Fruit fly (Drosophila melanogaster): ENCODE data around the gene CG7330.
A peak's percentile ranks its signal among the peaks of the same experiment; 100 is the strongest.

Gene CG7330

dm6 chr3L:18114038-18114926 lies 34.4 kb upstream of the CG7330 start (continued):
- no peak for TF ChIP-seq CG10565 (GFP tag; optimal IDR thresholded peaks at IDR 0.05)
- TF ChIP-seq CG7357 (GFP tag; IDR thresholded peaks at IDR 0.05): no peak
- TF ChIP-seq CG31224 (GFP tag; IDR thresholded peaks at IDR 0.05): 0 out of 2 replicates have a peak, but pooled peaks have one; percentile 15
- TF ChIP-seq CG15514 (GFP tag; optimal IDR thresholded peaks at IDR 0.05): peak; percentile 87
- no peak for TF ChIP-seq yki (optimal IDR thresholded peaks at IDR 0.05)
- no peak for TF ChIP-seq fu2 (GFP tag; optimal IDR thresholded peaks at IDR 0.05)
- TF ChIP-seq Eip74EF (GFP tag; optimal IDR thresholded peaks at IDR 0.05): peak in 1 of 2 experiments; percentile 66
- peak; percentile 87 for TF ChIP-seq CG13894 (tag; optimal IDR thresholded peaks at IDR 0.05)
- TF ChIP-seq CoRest (tag; optimal IDR thresholded peaks at IDR 0.05): peak; percentile 64
- TF ChIP-seq CG15011 (GFP tag; optimal IDR thresholded peaks at IDR 0.05): peak; percentile 24
- no peak for TF ChIP-seq sob (GFP tag; IDR thresholded peaks at IDR 0.05)
- TF ChIP-seq H15 (GFP tag; IDR thresholded peaks at IDR 0.05): peak; percentile 70
- TF ChIP-seq Sox100B (GFP tag; optimal IDR thresholded peaks at IDR 0.05): peak; percentile 56
- peak; percentile 76 for TF ChIP-seq Sox102F (GFP tag; optimal IDR thresholded peaks at IDR 0.05)
- TF ChIP-seq CG12219 (GFP tag; optimal IDR thresholded peaks at IDR 0.05): peak; percentile 49
- TF ChIP-seq Camta (GFP tag; optimal IDR thresholded peaks at IDR 0.05): peak; percentile 22
- TF ChIP-seq CG33213 (GFP tag; optimal IDR thresholded peaks at IDR 0.05): peak; percentile 7
- peak; percentile 27 for TF ChIP-seq eyg (GFP tag; optimal IDR thresholded peaks at IDR 0.05)
- TF ChIP-seq Dbx (GFP tag; IDR thresholded peaks at IDR 0.05): peak; percentile 66
- peak; percentile 6 for TF ChIP-seq CG4328 (GFP tag; optimal IDR thresholded peaks at IDR 0.05)
- peak; percentile 19 for TF ChIP-seq ewg (GFP tag; optimal IDR thresholded peaks at IDR 0.05)
- TF ChIP-seq repo (GFP tag; optimal IDR thresholded peaks at IDR 0.05): no peak
- peak; percentile 74 for TF ChIP-seq onecut (GFP tag; IDR thresholded peaks at IDR 0.05)
- TF ChIP-seq Hr3 (GFP tag; optimal IDR thresholded peaks at IDR 0.05): peak; percentile 33
- peak; percentile 50 for TF ChIP-seq Ssrp (tag; optimal IDR thresholded peaks at IDR 0.05)
- TF ChIP-seq ken (GFP tag; IDR thresholded peaks at IDR 0.05): 0 out of 3 replicates have a peak, but pooled peaks have one; percentile 15
- TF ChIP-seq slou (GFP tag; optimal IDR thresholded peaks at IDR 0.05): no peak
- TF ChIP-seq CG17568 (GFP tag; optimal IDR thresholded peaks at IDR 0.05): no peak
- peak; percentile 63 for TF ChIP-seq CG12391 (tag; optimal IDR thresholded peaks at IDR 0.05)
- TF ChIP-seq CG11504 (tag; optimal IDR thresholded peaks at IDR 0.05): peak; percentile 73
- no peak for TF ChIP-seq lilli (GFP tag; optimal IDR thresholded peaks at IDR 0.05)
- peak; percentile 13 for TF ChIP-seq CG17829 (tag; optimal IDR thresholded peaks at IDR 0.05)
- TF ChIP-seq Side (GFP tag; optimal IDR thresholded peaks at IDR 0.05): peak; percentile 50
- no peak for TF ChIP-seq CG2202 (tag; optimal IDR thresholded peaks at IDR 0.05)
- peak; percentile 26 for TF ChIP-seq kni (GFP tag; optimal IDR thresholded peaks at IDR 0.05)
- TF ChIP-seq sug (tag; optimal IDR thresholded peaks at IDR 0.05): peak; percentile 55
- peak; percentile 35 for TF ChIP-seq gsb-n (tag; optimal IDR thresholded peaks at IDR 0.05)
- TF ChIP-seq CTCF (GFP tag; optimal IDR thresholded peaks at IDR 0.05): peak; percentile 96
- peak; percentile 45; the same call in 1 of the 3 replicates for TF ChIP-seq zfh1 (GFP tag; IDR thresholded peaks at IDR 0.05)
- TF ChIP-seq psq (GFP tag; optimal IDR thresholded peaks at IDR 0.05): no peak
- TF ChIP-seq fd96Cb (tag; optimal IDR thresholded peaks at IDR 0.05): peak; percentile 53
- peak; percentile 26 for TF ChIP-seq CG8089 (GFP tag; optimal IDR thresholded peaks at IDR 0.05)
- no peak for TF ChIP-seq usp (GFP tag; optimal IDR thresholded peaks at IDR 0.05)
- TF ChIP-seq HLH4C (GFP tag; IDR thresholded peaks at IDR 0.05; ENCODE audit: partially characterized antibody): peak; percentile 15; the same call in 1 of the 3 replicates
- peak; percentile 61 for TF ChIP-seq CG6765 (GFP tag; optimal IDR thresholded peaks at IDR 0.05)
- peak; percentile 6 for TF ChIP-seq B-H2 (GFP tag; optimal IDR thresholded peaks at IDR 0.05)
- TF ChIP-seq sisA (GFP tag; IDR thresholded peaks at IDR 0.05): no peak
- peak; percentile 24; the same call in 1 of the 2 replicates for TF ChIP-seq Adf1 (GFP tag; IDR thresholded peaks at IDR 0.05)
- TF ChIP-seq hkb (optimal IDR thresholded peaks at IDR 0.05): no peak
- peak; percentile 53; the same call in 1 of the 2 replicates for TF ChIP-seq hkb (GFP tag; IDR thresholded peaks at IDR 0.05)

All from whole organism, embryonic.